Worm (Caenorhabditis elegans): ENCODE results near the gene T08D10.3.

DNA sequence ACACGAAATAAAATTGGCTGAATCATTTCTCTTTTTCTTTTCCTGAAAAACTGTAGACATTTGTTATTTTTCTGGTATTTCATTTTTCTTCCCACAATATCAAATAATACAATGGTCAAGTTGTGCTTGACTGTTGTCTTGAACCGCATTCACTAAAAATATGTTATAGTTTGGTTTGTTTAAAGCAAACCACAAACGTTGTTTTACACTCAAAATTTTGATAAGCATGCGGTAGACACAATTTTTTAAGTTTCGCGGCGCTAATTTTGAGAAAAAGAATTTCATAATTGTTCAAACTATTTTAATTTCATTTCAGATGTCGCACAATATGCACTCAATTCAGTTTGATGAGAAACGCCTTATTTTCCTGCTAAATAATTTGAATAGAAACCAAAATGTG is at the start of gene T08D10.3:
- TF ChIP-seq tab-1 (GFP tag; IDR thresholded peaks at IDR 0.05) (no peak), cog-1 (tag; optimal IDR thresholded peaks at IDR 0.05) (no peak), klf-2 (GFP tag; conservative IDR thresholded peaks at IDR 0.05) (no peak), ref-1 (GFP tag; conservative IDR thresholded peaks at IDR 0.05) (no peak), med-1 (GFP tag; optimal IDR thresholded peaks at IDR 0.05; ENCODE audit: insufficient read depth) (no peak), ztf-23 (GFP tag; IDR thresholded peaks at IDR 0.05) (no peak)
